Worm (Caenorhabditis elegans) whole organism, L1 larva: ENCODE results near the gene ddp-1.

Experiments
- F16B12.6 ChIP-seq: fragments of 150-350 bp; optimal IDR thresholded peaks from 2 replicates; lab custom pipeline; 2014; ENCODE audit warnings: missing biosample characterization, missing genetic modification characterization
- aha-1 ChIP-seq: fragments of 150-350 bp; optimal IDR thresholded peaks from 2 replicates; lab custom pipeline; 2014; ENCODE audit warnings: missing biosample characterization, missing genetic modification characterization
- ama-1 ChIP-seq: fragments of 150-350 bp; optimal IDR thresholded peaks from 2 replicates; lab custom pipeline; 2014
- blmp-1 ChIP-seq: fragments of 150-350 bp; optimal IDR thresholded peaks from 2 replicates; lab custom pipeline; 2014; ENCODE audit warnings: missing biosample characterization, missing genetic modification characterization
- ceh-63 ChIP-seq: fragments of 200-800 bp; sonication (Bioruptor generic); optimal IDR thresholded peaks from 2 replicates; lab custom pipeline; 2018; ENCODE audit warnings: mild to moderate bottlenecking, missing genetic modification characterization, missing compliant biosample characterization
- ceh-88 ChIP-seq: fragments of 200-800 bp; sonication (Bioruptor generic); IDR thresholded peaks from 2 replicates; pipeline ENCODE4 v1.3.6; 2022; ENCODE audit warnings: missing genetic modification characterization, missing compliant biosample characterization
- ces-1 ChIP-seq: fragments of 150-350 bp; optimal IDR thresholded peaks from 2 replicates; lab custom pipeline; 2014; ENCODE audit warnings: missing biosample characterization, missing genetic modification reagents, missing genetic modification characterization
- dpl-1 ChIP-seq, 3 experiments: fragments of 150-350 bp in 2 of 3; sonication (generic microtip) in 1 of 3; optimal IDR thresholded peaks; 2 replicates each; lab custom pipeline; 2014 to 2017; ENCODE audit warnings: missing biosample characterization in 3 of 3, missing genetic modification characterization in 3 of 3, missing genetic modification reagents in 3 of 3
- dsc-1 ChIP-seq: sonication (generic microtip); optimal IDR thresholded peaks from 2 replicates; lab custom pipeline; 2016; ENCODE audit warnings: mild to moderate bottlenecking, missing genetic modification characterization, missing compliant biosample characterization
- efl-1 ChIP-seq, 4 experiments: fragments of 150-350 bp; optimal IDR thresholded peaks in 3 of 4; peaks in 1 of 4; 1 replicate in 1 of 4; 2 replicates in 3 of 4; lab custom pipeline; 2014; ENCODE audit warnings: missing biosample characterization in 2 of 4, missing genetic modification characterization in 2 of 4, missing genetic modification reagents in 2 of 4
- egl-13 ChIP-seq: sonication (generic microtip); optimal IDR thresholded peaks from 2 replicates; lab custom pipeline; 2016; ENCODE audit warnings: missing genotype, missing genetic modification reagents, missing genetic modification characterization, missing compliant biosample characterization
- egl-27 ChIP-seq, 2 experiments: fragments of 150-350 bp in 1 of 2; sonication (generic microtip); optimal IDR thresholded peaks; 3 replicates each; lab custom pipeline; 2017 to 2018; ENCODE audit warnings: missing biosample characterization in 2 of 2, missing genetic modification characterization in 2 of 2, missing genetic modification reagents in 2 of 2
- elt-2 ChIP-seq: sonication (generic microtip); optimal IDR thresholded peaks from 2 replicates; lab custom pipeline; 2016; ENCODE audit warnings: missing genetic modification characterization, mild to moderate bottlenecking, inconsistent platforms, missing compliant biosample characterization, missing genetic modification reagents
- elt-3 ChIP-seq, 6 experiments: fragments of 150-350 bp in 1 of 6; sonication (generic microtip); optimal IDR thresholded peaks; 2 replicates each; lab custom pipeline; 2017 to 2018; ENCODE audit warnings: missing biosample characterization in 6 of 6, missing genetic modification characterization in 6 of 6, inconsistent platforms in 1 of 6
- ets-5 ChIP-seq: fragments of 200-800 bp; sonication (Bioruptor generic); IDR thresholded peaks from 2 replicates; pipeline ENCODE4 v1.3.6; 2022; ENCODE audit warnings: missing genetic modification characterization, missing compliant biosample characterization
- fkh-10 ChIP-seq: sonication (generic microtip); optimal IDR thresholded peaks from 2 replicates; lab custom pipeline; 2017; ENCODE audit warnings: missing biosample characterization, missing genetic modification reagents, missing genetic modification characterization
- hlh-17 ChIP-seq: fragments of 200-800 bp; sonication (Bioruptor generic); optimal IDR thresholded peaks from 2 replicates; lab custom pipeline; 2018; ENCODE audit warnings: missing genetic modification characterization, mild to moderate bottlenecking, missing compliant biosample characterization, moderate library complexity, borderline replicate concordance
- hlh-4 ChIP-seq: sonication (generic microtip); optimal IDR thresholded peaks from 2 replicates; lab custom pipeline; 2016; ENCODE audit warnings: mild to moderate bottlenecking, missing genetic modification characterization, missing compliant biosample characterization
- irx-1 ChIP-seq: sonication (generic microtip); optimal IDR thresholded peaks from 2 replicates; lab custom pipeline; 2016; ENCODE audit warnings: missing genetic modification characterization, missing compliant biosample characterization
- isw-1 ChIP-seq: fragments of 200-800 bp; sonication (Bioruptor generic); IDR thresholded peaks from 2 replicates; pipeline ENCODE4 v1.3.6; 2022; ENCODE audit warnings: missing genetic modification characterization, missing compliant biosample characterization
- jun-1 ChIP-seq: fragments of 150-350 bp; optimal IDR thresholded peaks from 2 replicates; lab custom pipeline; 2014; ENCODE audit warnings: missing biosample characterization, missing genetic modification reagents, missing genetic modification characterization
- lin-14 ChIP-seq: fragments of 200-800 bp; sonication (Bioruptor generic); optimal IDR thresholded peaks from 2 replicates; lab custom pipeline; 2018; ENCODE audit warnings: mild to moderate bottlenecking, missing genetic modification characterization, moderate library complexity, missing compliant biosample characterization
- lin-35 ChIP-seq, 2 experiments: fragments of 150-350 bp; optimal IDR thresholded peaks; 2 replicates each; lab custom pipeline; 2014; ENCODE audit warnings: missing biosample characterization in 2 of 2, missing genetic modification characterization in 2 of 2, missing genetic modification reagents in 2 of 2
- lin-39 ChIP-seq: fragments of 150-350 bp; optimal IDR thresholded peaks from 2 replicates; lab custom pipeline; 2014; ENCODE audit warnings: missing biosample characterization, missing genetic modification reagents, missing genetic modification characterization
- lir-3 ChIP-seq: sonication (generic microtip); optimal IDR thresholded peaks from 2 replicates; lab custom pipeline; 2016; ENCODE audit warnings: mild to moderate bottlenecking, missing genetic modification characterization, moderate library complexity, missing compliant biosample characterization; ENCODE audit not compliant: poor library complexity
- mdl-1 ChIP-seq, 2 experiments: fragments of 150-350 bp; optimal IDR thresholded peaks; 2 replicates each; lab custom pipeline; 2014 to 2017; ENCODE audit warnings: missing biosample characterization in 2 of 2, missing genetic modification characterization in 2 of 2, inconsistent platforms in 1 of 2
- mep-1 ChIP-seq: fragments of 150-350 bp; optimal IDR thresholded peaks from 2 replicates; lab custom pipeline; 2014; ENCODE audit warnings: missing biosample characterization, missing genetic modification characterization
- nhr-20 ChIP-seq: sonication (generic microtip); optimal IDR thresholded peaks from 2 replicates; lab custom pipeline; 2016; ENCODE audit warnings: mild to moderate bottlenecking, missing genetic modification characterization, missing compliant biosample characterization
- nhr-237 ChIP-seq: fragments of 150-350 bp; optimal IDR thresholded peaks from 2 replicates; lab custom pipeline; 2014; ENCODE audit warnings: missing biosample characterization, missing genetic modification characterization
- nhr-71 ChIP-seq: sonication (generic microtip); optimal IDR thresholded peaks from 2 replicates; lab custom pipeline; 2016; ENCODE audit warnings: mild to moderate bottlenecking, missing genetic modification characterization, moderate library complexity, missing compliant biosample characterization
- nhr-76 ChIP-seq: sonication (generic microtip); optimal IDR thresholded peaks from 2 replicates; lab custom pipeline; 2017; ENCODE audit warnings: missing biosample characterization, missing genetic modification characterization
- nhr-77 ChIP-seq: fragments of 150-350 bp; optimal IDR thresholded peaks from 2 replicates; lab custom pipeline; 2014; ENCODE audit warnings: missing biosample characterization, missing genetic modification characterization
- nhr-84 ChIP-seq: sonication (generic microtip); optimal IDR thresholded peaks from 2 replicates; lab custom pipeline; 2017; ENCODE audit warnings: missing biosample characterization, missing genetic modification characterization
- nhr-85 ChIP-seq: sonication (generic microtip); peaks from one replicate; lab custom pipeline; 2016; ENCODE audit warnings: missing genetic modification characterization, inconsistent platforms, missing compliant biosample characterization
- nhr-90 ChIP-seq: sonication (generic microtip); optimal IDR thresholded peaks from 2 replicates; lab custom pipeline; 2016; ENCODE audit warnings: mild to moderate bottlenecking, missing genetic modification characterization, missing compliant biosample characterization; ENCODE audit not compliant: poor library complexity
- pag-3 ChIP-seq: sonication (generic microtip); optimal IDR thresholded peaks from 2 replicates; lab custom pipeline; 2017; ENCODE audit warnings: missing genetic modification characterization, mild to moderate bottlenecking, missing compliant biosample characterization, antibody characterized with exemption, borderline replicate concordance; ENCODE audit not compliant: insufficient read depth
- pqm-1 ChIP-seq: sonication (generic microtip); optimal IDR thresholded peaks from 3 replicates; lab custom pipeline; 2017; ENCODE audit warnings: missing biosample characterization, missing genetic modification characterization
- rnt-1 ChIP-seq: sonication (generic microtip); optimal IDR thresholded peaks from 2 replicates; lab custom pipeline; 2016; ENCODE audit warnings: mild to moderate bottlenecking, missing genetic modification characterization, moderate library complexity, missing compliant biosample characterization
- snpc-4 ChIP-seq: fragments of 150-350 bp; optimal IDR thresholded peaks from 2 replicates; lab custom pipeline; 2014; ENCODE audit warnings: missing biosample characterization, missing genetic modification characterization
- sox-4 ChIP-seq: sonication (generic microtip); optimal IDR thresholded peaks from 2 replicates; lab custom pipeline; 2016; ENCODE audit warnings: missing genetic modification characterization, missing compliant biosample characterization
- sptf-1 ChIP-seq: fragments of 150-350 bp; optimal IDR thresholded peaks from 2 replicates; lab custom pipeline; 2014; ENCODE audit warnings: missing biosample characterization, missing genetic modification characterization
- sup-37 ChIP-seq: fragments of 200-800 bp; sonication (Bioruptor generic); optimal IDR thresholded peaks from 2 replicates; lab custom pipeline; 2018; ENCODE audit warnings: mild to moderate bottlenecking, missing genetic modification characterization, missing compliant biosample characterization
- swsn-7 ChIP-seq: sonication (generic microtip); optimal IDR thresholded peaks from 2 replicates; lab custom pipeline; 2016; ENCODE audit warnings: missing genetic modification characterization, missing compliant biosample characterization
- unc-130 ChIP-seq: fragments of 150-350 bp; optimal IDR thresholded peaks from 2 replicates; lab custom pipeline; 2017; ENCODE audit warnings: missing biosample characterization, missing genetic modification characterization, inconsistent platforms
- unc-30 ChIP-seq: sonication (generic microtip); optimal IDR thresholded peaks from 2 replicates; lab custom pipeline; 2017; ENCODE audit warnings: missing biosample characterization, missing genetic modification characterization
- unc-62 ChIP-seq: fragments of 150-350 bp; optimal IDR thresholded peaks from 2 replicates; lab custom pipeline; 2014; ENCODE audit warnings: missing biosample characterization, missing genetic modification reagents, missing genetic modification characterization
- unc-86 ChIP-seq: sonication (generic microtip); optimal IDR thresholded peaks from 2 replicates; lab custom pipeline; 2016; ENCODE audit warnings: missing genetic modification characterization, missing compliant biosample characterization
- unc-98 ChIP-seq: fragments of 200-800 bp; sonication (Bioruptor generic); IDR thresholded peaks from 2 replicates; pipeline ENCODE4 v1.3.6; 2022; ENCODE audit warnings: missing genetic modification characterization, missing compliant biosample characterization
- vab-15 ChIP-seq: sonication (generic microtip); optimal IDR thresholded peaks from 2 replicates; lab custom pipeline; 2017; ENCODE audit warnings: missing genotype, mild to moderate bottlenecking, missing genetic modification characterization, missing compliant biosample characterization
- zip-4 ChIP-seq: fragments of 200-800 bp; sonication (Bioruptor generic); optimal IDR thresholded peaks from 2 replicates; lab custom pipeline; 2018; ENCODE audit warnings: mild to moderate bottlenecking, missing genetic modification characterization, moderate library complexity, missing compliant biosample characterization
- ztf-11 ChIP-seq, 2 experiments: sonication (generic microtip); optimal IDR thresholded peaks; 2 replicates each; lab custom pipeline; 2016 to 2017; ENCODE audit warnings: missing genetic modification characterization in 2 of 2, missing biosample characterization in 1 of 2, missing compliant biosample characterization in 1 of 2
- ztf-4 ChIP-seq: fragments of 150-350 bp; optimal IDR thresholded peaks from 2 replicates; lab custom pipeline; 2014; ENCODE audit warnings: missing biosample characterization, missing genetic modification characterization

Gene ddp-1

DNA sequence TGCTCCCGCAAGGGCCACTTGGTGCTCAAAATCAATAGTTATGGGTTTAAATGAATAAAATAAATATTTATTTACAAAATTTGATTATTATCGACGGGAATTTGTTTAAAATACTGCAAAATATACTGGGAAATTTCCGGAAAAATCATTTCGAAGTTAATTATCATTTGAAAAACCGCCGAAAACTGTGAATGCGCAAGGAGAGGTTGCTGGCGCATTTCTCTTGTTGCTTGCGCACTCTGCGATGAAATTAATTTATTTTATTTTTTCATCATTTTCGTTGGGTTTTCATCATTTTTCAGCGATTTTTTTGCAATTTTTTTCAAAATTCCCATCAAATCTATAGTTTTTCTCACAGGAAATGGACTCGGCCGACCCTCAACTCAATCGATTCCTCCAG is at the start of gene ddp-1:
Gene ddp-1, plus strand, starts transcription at position 357 of the 400 bp plus-strand sequence.
- peak; percentile 96 for TF ChIP-seq swsn-7 (tag; lab: Kevin White, UChicago)
- peak; percentile 95 for TF ChIP-seq isw-1 (GFP tag; lab: Robert Waterston, UW)
- TF ChIP-seq nhr-71 (tag; lab: Kevin White, UChicago), result peak; percentile 97
- peak; percentile 98 to 100 for TF ChIP-seq efl-1 (optimal IDR thresholded peaks at IDR 0.05; lab: Kevin White, UChicago)
- peak; percentile 99 to 100 for TF ChIP-seq efl-1 (GFP tag; optimal IDR thresholded peaks at IDR 0.05 in 1 of 2; lab: Kevin White, UChicago)
- peak; percentile 98 for TF ChIP-seq lin-39 (tag; lab: Kevin White, UChicago)
- TF ChIP-seq ztf-11 (tag; optimal IDR thresholded peaks at IDR 0.05; lab: Kevin White, UChicago), result peak; percentile 66 to 89
- peak; percentile 63 for TF ChIP-seq ceh-63 (GFP tag; lab: Kevin White, UChicago)
- TF ChIP-seq ama-1 (lab: Kevin White, UChicago), result peak; percentile 91
- TF ChIP-seq unc-98 (GFP tag; lab: Robert Waterston, UW), result 0 out of 2 replicates have a peak, but pooled peaks have one; percentile 39
- no peak for TF ChIP-seq sptf-1 (tag; lab: Kevin White, UChicago)
- TF ChIP-seq unc-130 (tag; lab: Kevin White, UChicago), result peak; percentile 93
- peak; percentile 95 for TF ChIP-seq unc-86 (tag; lab: Kevin White, UChicago)
- TF ChIP-seq egl-27 (tag; optimal IDR thresholded peaks at IDR 0.05; lab: Kevin White, UChicago), result no peak
- peak; percentile 65 for TF ChIP-seq aha-1 (tag; lab: Kevin White, UChicago)
- TF ChIP-seq snpc-4 (tag; lab: Kevin White, UChicago), result peak; percentile 77
- peak; percentile 99 to 100 for TF ChIP-seq lin-35 (GFP tag; optimal IDR thresholded peaks at IDR 0.05; lab: Kevin White, UChicago)
- peak; percentile 85 for TF ChIP-seq nhr-77 (tag; lab: Kevin White, UChicago)
- no peak for TF ChIP-seq nhr-84 (tag; lab: Kevin White, UChicago)
- TF ChIP-seq vab-15 (tag; lab: Kevin White, UChicago), result no peak
- TF ChIP-seq fkh-10 (GFP tag; lab: Kevin White, UChicago), result peak; percentile 91
- TF ChIP-seq ces-1 (GFP tag; lab: Kevin White, UChicago), result no peak
- peak; percentile 96 for TF ChIP-seq irx-1
- peak; percentile 46 for TF ChIP-seq unc-30 (tag; lab: Kevin White, UChicago)
- peak; percentile 93 for TF ChIP-seq lin-14 (GFP tag; lab: Kevin White, UChicago)
- TF ChIP-seq nhr-85 (tag; lab: Kevin White, UChicago), result peak; percentile 99
- TF ChIP-seq nhr-76 (tag; lab: Kevin White, UChicago), result peak; percentile 22
- TF ChIP-seq nhr-237 (tag; lab: Kevin White, UChicago), result peak; percentile 71
- peak; percentile 90 for TF ChIP-seq elt-2
- peak; percentile 83 for TF ChIP-seq ceh-88 (GFP tag; lab: Robert Waterston, UW)
- TF ChIP-seq hlh-17, result no peak
- peak; percentile 99 to 100 (median 100) for TF ChIP-seq dpl-1 (GFP tag; optimal IDR thresholded peaks at IDR 0.05; lab: Kevin White, UChicago)
- peak; percentile 94 for TF ChIP-seq nhr-20 (tag; lab: Kevin White, UChicago)
- TF ChIP-seq blmp-1 (tag; lab: Kevin White, UChicago), result peak; percentile 81
- TF ChIP-seq hlh-4 (tag; lab: Kevin White, UChicago), result no peak
- TF ChIP-seq unc-62 (GFP tag; lab: Kevin White, UChicago), result no peak
- TF ChIP-seq lir-3, result no peak
- peak; percentile 99 for TF ChIP-seq mep-1 (tag; lab: Kevin White, UChicago)
- TF ChIP-seq dsc-1 (tag; lab: Kevin White, UChicago), result peak; percentile 98
- peak; percentile 75 for TF ChIP-seq F16B12.6 (tag; lab: Kevin White, UChicago)
- peak; percentile 98 for TF ChIP-seq nhr-90 (tag; lab: Kevin White, UChicago)
- peak in 1 of 2 experiments; percentile 87 for TF ChIP-seq mdl-1 (tag; optimal IDR thresholded peaks at IDR 0.05; lab: Kevin White, UChicago)
- peak; percentile 29 for TF ChIP-seq pqm-1 (tag; lab: Kevin White, UChicago)
- peak; percentile 70 for TF ChIP-seq pag-3 (tag; lab: Kevin White, UChicago)
- TF ChIP-seq sup-37 (GFP tag; lab: Kevin White, UChicago), result peak; percentile 91
- TF ChIP-seq rnt-1 (tag; lab: Kevin White, UChicago), result peak; percentile 96
- peak; percentile 93 for TF ChIP-seq egl-13 (tag; lab: Kevin White, UChicago)
- TF ChIP-seq ets-5 (GFP tag; lab: Robert Waterston, UW), result 0 out of 2 replicates have a peak, but pooled peaks have one; percentile 38
- peak; percentile 92 for TF ChIP-seq sox-4 (tag; lab: Kevin White, UChicago)
- TF ChIP-seq jun-1 (tag; lab: Kevin White, UChicago), result peak; percentile 93
- peak; percentile 93 for TF ChIP-seq zip-4 (GFP tag; lab: Kevin White, UChicago)
- TF ChIP-seq elt-3 (tag; optimal IDR thresholded peaks at IDR 0.05; lab: Kevin White, UChicago), result peak in 4 of 6 experiments; percentile 1 to 93 (median 85)
- TF ChIP-seq ztf-4, result peak; percentile 92
